Worm (Caenorhabditis elegans): ENCODE data around the gene AH10.2.

ce11 chrV:14153615-14154014 is 3.0 kb upstream of the AH10.2 start:
- TF ChIP-seq flt-1 (GFP tag; IDR thresholded peaks at IDR 0.05) (no peak), ref-1 (GFP tag; conservative IDR thresholded peaks at IDR 0.05) (no peak), ztf-23 (GFP tag; IDR thresholded peaks at IDR 0.05) (no peak), med-1 (GFP tag; optimal IDR thresholded peaks at IDR 0.05; ENCODE audit: insufficient read depth) (no peak), cog-1 (tag; optimal IDR thresholded peaks at IDR 0.05) (peak; percentile 5)

All from whole organism, midembryonic.